Fruit fly (Drosophila melanogaster): ENCODE data around the gene omd.

DNA sequence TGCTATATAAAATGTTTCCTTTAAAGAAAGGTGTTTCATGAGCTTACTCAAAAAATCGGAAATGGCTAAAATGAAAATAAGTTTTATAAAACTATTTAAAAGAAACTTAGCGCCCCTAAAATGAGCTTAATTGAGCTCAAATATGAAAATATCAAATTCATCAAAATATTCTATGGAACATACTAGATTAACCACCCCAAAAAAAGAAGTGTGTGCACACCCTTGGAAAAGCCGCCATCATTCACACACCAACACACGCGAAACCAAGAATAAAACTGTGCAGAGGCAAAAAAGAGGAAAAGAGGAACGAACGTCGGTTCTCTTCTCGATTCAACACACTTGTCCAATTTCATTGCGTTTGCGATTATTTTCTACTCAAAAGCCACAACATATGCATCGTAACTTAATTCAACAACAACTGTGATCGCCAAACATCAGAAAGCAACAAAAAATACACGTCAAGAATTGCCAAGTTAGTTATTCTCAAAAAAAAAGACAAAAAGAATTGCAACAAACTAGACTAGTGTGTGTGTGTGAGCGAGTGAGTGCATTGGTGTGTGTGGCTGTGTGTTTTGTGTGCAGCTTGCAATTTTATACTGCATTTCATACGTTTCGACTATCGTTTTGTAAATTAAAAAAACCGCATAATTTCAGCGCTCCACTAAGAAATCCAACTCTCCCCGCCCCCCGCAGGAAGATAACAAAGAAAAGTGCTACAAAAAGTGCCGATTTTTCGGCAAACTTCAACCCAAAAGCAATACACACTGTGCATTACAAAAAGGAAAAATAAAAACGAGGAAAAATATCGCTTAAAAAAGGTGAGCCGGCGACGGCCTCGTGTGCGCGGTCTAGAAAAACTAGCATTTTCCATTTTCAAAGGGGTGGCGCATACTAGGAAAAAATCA is 40.0 kb downstream of the omd start, which contains the start of gene rin:
- no peak for TF ChIP-seq svp (GFP tag)
- TF ChIP-seq CG16779 (tag; optimal IDR thresholded peaks at IDR 0.05): peak; percentile 71
- TF ChIP-seq CG8319 (GFP tag; optimal IDR thresholded peaks at IDR 0.05): no peak
- no peak for TF ChIP-seq net (GFP tag; optimal IDR thresholded peaks at IDR 0.05)
- no peak for TF ChIP-seq topi (GFP tag; optimal IDR thresholded peaks at IDR 0.05)
- TF ChIP-seq ss (GFP tag; optimal IDR thresholded peaks at IDR 0.05): peak; percentile 79 to 83
- peak; percentile 15 for TF ChIP-seq cyc (GFP tag; optimal IDR thresholded peaks at IDR 0.05)

All from whole organism, prepupa.